Fruit fly (Drosophila melanogaster) whole organism, adult: Measurements from ENCODE around the gene RhoGEF64C.

Experiments
- CG12768 ChIP-seq: fragments of 200-800 bp; sonication (Bioruptor generic); optimal IDR thresholded peaks from 2 replicates; lab custom pipeline; 2017; ENCODE audit warnings: missing biosample characterization, missing genetic modification characterization, mild to moderate bottlenecking, moderate library complexity, missing genetic modification reagents
- Hr96 ChIP-seq: fragments of 200-800 bp; sonication (Bioruptor generic); optimal IDR thresholded peaks from 2 replicates; lab custom pipeline; 2016; ENCODE audit warnings: missing biosample characterization, missing genetic modification characterization
- ovo ChIP-seq: fragments of 200-800 bp; sonication (Bioruptor generic); optimal IDR thresholded peaks from 2 replicates; lab custom pipeline; 2016; ENCODE audit warnings: missing biosample characterization, missing genetic modification characterization

DNA sequence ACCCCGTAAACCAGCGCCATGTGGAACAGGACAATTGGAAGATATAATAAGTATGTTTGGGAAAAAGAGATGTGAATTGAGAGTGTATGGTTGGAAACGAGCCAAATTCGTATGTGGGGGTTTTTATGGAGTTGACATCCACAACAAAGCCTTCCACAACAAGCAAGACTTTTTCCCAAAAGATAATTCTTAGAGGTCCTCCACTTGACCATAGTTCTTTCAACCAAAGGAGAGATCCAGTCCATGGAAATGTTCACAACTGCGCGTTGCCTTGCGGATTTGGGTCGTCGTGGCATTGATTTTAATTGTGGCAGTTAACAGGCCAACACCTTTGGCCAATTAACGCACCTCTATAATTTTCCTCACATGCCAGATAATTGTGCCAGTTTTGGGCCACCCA is 2.6 kb upstream of the RhoGEF64C start, which contains the start of gene CG18418:
- TF ChIP-seq ovo (GFP tag; lab: Kevin White, UChicago): no peak
- no peak for TF ChIP-seq CG12768 (GFP tag; lab: Kevin White, UChicago)
- TF ChIP-seq Hr96 (GFP tag; lab: Kevin White, UChicago): no peak
